Fruit fly (Drosophila melanogaster): ENCODE data around the gene GATAd.
A peak's percentile ranks its signal among the peaks of the same experiment; 100 is the strongest.

- TF ChIP-seq CG7839 (tag; optimal IDR thresholded peaks at IDR 0.05): peak; percentile 13
- no peak for TF ChIP-seq CG9609 (GFP tag; optimal IDR thresholded peaks at IDR 0.05)
- no peak for TF ChIP-seq Dfd (GFP tag; optimal IDR thresholded peaks at IDR 0.05)
- TF ChIP-seq bowl (GFP tag; IDR thresholded peaks at IDR 0.05): no peak
- peak; percentile 72 for TF ChIP-seq CG34224 (GFP tag; IDR thresholded peaks at IDR 0.05; ENCODE audit: partially characterized antibody)
- TF ChIP-seq zen (tag; optimal IDR thresholded peaks at IDR 0.05): no peak
- no peak for TF ChIP-seq CG15073 (GFP tag; optimal IDR thresholded peaks at IDR 0.05)
- no peak for TF ChIP-seq CG10274 (GFP tag; optimal IDR thresholded peaks at IDR 0.05)
These were observed 7.9 kb downstream of the GATAd start, which contains the start of gene CG31715 for dm6 chr2L:10341405-10341804.

All from whole organism, embryonic.